Worm (Caenorhabditis elegans): Measurements from ENCODE around the gene mma-1.

Gene mma-1

DNA sequence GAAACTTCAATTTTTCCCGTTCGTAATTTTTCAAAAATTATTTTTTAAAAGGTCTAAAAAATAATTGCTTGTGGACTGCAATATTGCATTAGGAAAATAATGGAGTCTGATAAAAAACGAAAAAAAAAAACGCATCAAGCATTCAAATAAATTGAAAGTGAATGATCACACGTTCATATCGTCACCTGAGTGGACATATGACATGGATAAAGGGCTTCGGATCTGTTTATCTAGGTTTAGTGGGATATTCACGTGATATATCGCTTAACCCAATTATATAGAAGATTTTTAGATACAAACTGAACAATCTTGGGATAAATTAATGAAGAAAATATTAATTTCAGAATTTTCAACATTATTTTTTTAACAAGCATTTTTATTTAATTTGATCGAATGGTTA is 45.3 kb downstream of the mma-1 start:
- TF ChIP-seq ama-1 (optimal IDR thresholded peaks at IDR 0.05) (no peak), pes-1 (GFP tag; IDR thresholded peaks at IDR 0.05) (no peak), tbx-37 (GFP tag; conservative IDR thresholded peaks at IDR 0.05) (no peak), tbx-11 (GFP tag; IDR thresholded peaks at IDR 0.05) (no peak), hmbx-1 (tag; optimal IDR thresholded peaks at IDR 0.05) (no peak), aly-1 (tag; optimal IDR thresholded peaks at IDR 0.05) (no peak), tra-4 (tag; optimal IDR thresholded peaks at IDR 0.05) (no peak), sea-1 (GFP tag; conservative IDR thresholded peaks at IDR 0.05) (no peak), hnd-1 (tag; optimal IDR thresholded peaks at IDR 0.05) (no peak), B0310.2 (tag; optimal IDR thresholded peaks at IDR 0.05) (no peak), hmg-4 (GFP tag; optimal IDR thresholded peaks at IDR 0.05) (no peak), ceh-36 (tag; optimal IDR thresholded peaks at IDR 0.05) (no peak), ets-7 (tag; optimal IDR thresholded peaks at IDR 0.05) (no peak), F13C5.2 (tag; optimal IDR thresholded peaks at IDR 0.05) (no peak)

DNA sequence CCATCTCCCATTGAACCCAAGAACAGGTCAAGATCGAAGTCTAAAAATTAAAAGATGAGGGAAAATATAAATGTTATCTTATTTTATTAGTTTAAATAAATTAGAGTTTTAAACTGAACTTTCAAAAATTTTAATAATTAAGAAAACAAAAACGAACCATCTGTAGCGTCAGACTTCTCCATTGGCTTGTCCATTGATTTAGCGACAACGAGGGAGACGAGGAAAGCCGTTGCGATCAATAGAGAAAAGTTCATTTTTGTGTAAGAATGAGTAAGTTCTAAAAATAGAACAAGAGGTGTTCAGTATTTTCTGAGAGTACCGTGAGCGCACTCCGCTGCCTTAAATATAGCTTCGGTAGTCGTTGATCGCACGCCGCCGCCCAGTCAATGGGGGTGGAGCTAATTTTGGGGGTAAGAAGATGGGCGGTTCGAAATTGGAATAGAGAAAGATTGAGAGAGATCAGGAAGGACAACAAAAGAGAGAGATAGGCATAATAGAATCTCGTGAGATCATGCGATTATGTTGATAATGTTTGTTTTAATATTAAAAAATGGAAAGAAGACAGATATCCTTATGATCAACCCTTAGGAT is 46.0 kb downstream of the mma-1 start, which contains the start of gene F45D3.3:
Gene F45D3.3 (minus strand): TSS at position 350 of the 591 bp plus-strand sequence.
- TF ChIP-seq ceh-36 (tag; optimal IDR thresholded peaks at IDR 0.05): no peak
- no peak for TF ChIP-seq hnd-1 (tag; optimal IDR thresholded peaks at IDR 0.05)
- no peak for TF ChIP-seq flt-1 (GFP tag; IDR thresholded peaks at IDR 0.05)
- TF ChIP-seq hmbx-1 (tag; optimal IDR thresholded peaks at IDR 0.05): no peak
- no peak for TF ChIP-seq tbx-37 (GFP tag; conservative IDR thresholded peaks at IDR 0.05)
- TF ChIP-seq pes-1 (GFP tag; IDR thresholded peaks at IDR 0.05): no peak
- TF ChIP-seq tbx-11 (GFP tag; IDR thresholded peaks at IDR 0.05): no peak
- no peak for TF ChIP-seq ama-1 (optimal IDR thresholded peaks at IDR 0.05)
- no peak for TF ChIP-seq scrt-1 (GFP tag; IDR thresholded peaks at IDR 0.05)
- TF ChIP-seq hmg-4 (GFP tag; optimal IDR thresholded peaks at IDR 0.05): no peak
- TF ChIP-seq aly-1 (tag; optimal IDR thresholded peaks at IDR 0.05): no peak
- TF ChIP-seq tra-4 (tag; optimal IDR thresholded peaks at IDR 0.05): no peak
- no peak for TF ChIP-seq ets-7 (tag; optimal IDR thresholded peaks at IDR 0.05)
- TF ChIP-seq F13C5.2 (tag; optimal IDR thresholded peaks at IDR 0.05): no peak
- no peak for TF ChIP-seq sea-1 (GFP tag; conservative IDR thresholded peaks at IDR 0.05)
- TF ChIP-seq ceh-13 (GFP tag; optimal IDR thresholded peaks at IDR 0.05): no peak
- no peak for TF ChIP-seq B0310.2 (tag; optimal IDR thresholded peaks at IDR 0.05)

DNA sequence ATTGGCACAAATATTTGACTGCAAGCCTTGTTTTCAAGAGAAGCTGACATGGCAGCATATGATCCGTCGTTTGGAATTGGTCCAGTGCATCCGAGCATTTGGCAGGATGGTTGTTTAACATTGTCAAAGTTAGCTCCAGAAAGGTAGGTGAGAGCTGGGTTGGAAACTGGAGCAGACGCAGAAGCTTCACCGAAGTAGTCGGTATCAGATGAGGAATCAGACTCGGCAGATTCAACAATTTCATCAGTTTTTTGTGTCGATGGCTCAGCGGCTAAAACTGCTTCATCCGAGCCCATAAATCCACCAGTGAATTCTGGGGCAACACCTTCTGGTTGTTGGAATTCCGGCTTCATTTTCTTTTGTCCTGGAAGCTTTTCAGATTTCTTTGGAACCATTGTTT is 46.5 kb downstream of the mma-1 start:
- TF ChIP-seq ceh-13 (GFP tag; optimal IDR thresholded peaks at IDR 0.05) (no peak), hmbx-1 (tag; optimal IDR thresholded peaks at IDR 0.05) (no peak), B0310.2 (tag; optimal IDR thresholded peaks at IDR 0.05) (no peak), scrt-1 (GFP tag; IDR thresholded peaks at IDR 0.05) (no peak), tra-4 (tag; optimal IDR thresholded peaks at IDR 0.05) (no peak), flt-1 (GFP tag; IDR thresholded peaks at IDR 0.05) (no peak), ceh-36 (tag; optimal IDR thresholded peaks at IDR 0.05) (no peak), F13C5.2 (tag; optimal IDR thresholded peaks at IDR 0.05) (no peak)

DNA sequence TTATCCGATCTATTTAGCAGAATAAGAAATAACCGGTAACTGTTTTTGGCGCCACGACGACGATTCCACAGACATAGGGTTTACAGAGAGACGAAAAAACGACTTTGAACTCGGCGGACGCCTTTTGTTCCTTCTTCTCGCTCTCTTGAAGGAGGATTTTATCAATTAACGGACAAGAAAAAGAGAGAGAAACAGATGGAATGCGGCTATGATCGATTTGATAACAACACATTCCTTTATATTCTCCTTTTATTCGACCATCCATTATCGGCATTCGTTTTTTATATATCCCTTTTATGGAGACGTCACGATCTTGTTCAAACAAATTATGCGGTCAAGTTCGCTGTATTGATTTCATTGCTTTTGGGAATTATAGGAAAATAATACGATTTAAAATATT is 47.3 kb downstream of the mma-1 start:
- no peak for TF ChIP-seq flt-1 (GFP tag; IDR thresholded peaks at IDR 0.05)
- TF ChIP-seq ama-1 (optimal IDR thresholded peaks at IDR 0.05): no peak
- TF ChIP-seq hnd-1 (tag; optimal IDR thresholded peaks at IDR 0.05): no peak
- no peak for TF ChIP-seq tbx-11 (GFP tag; IDR thresholded peaks at IDR 0.05)
- TF ChIP-seq ets-7 (tag; optimal IDR thresholded peaks at IDR 0.05): no peak
- TF ChIP-seq aly-1 (tag; optimal IDR thresholded peaks at IDR 0.05): no peak
- no peak for TF ChIP-seq tra-4 (tag; optimal IDR thresholded peaks at IDR 0.05)
- TF ChIP-seq tbx-37 (GFP tag; conservative IDR thresholded peaks at IDR 0.05): no peak
- TF ChIP-seq pes-1 (GFP tag; IDR thresholded peaks at IDR 0.05): no peak
- TF ChIP-seq B0310.2 (tag; optimal IDR thresholded peaks at IDR 0.05): no peak
- no peak for TF ChIP-seq hmg-4 (GFP tag; optimal IDR thresholded peaks at IDR 0.05)
- TF ChIP-seq ceh-13 (GFP tag; optimal IDR thresholded peaks at IDR 0.05): no peak
- TF ChIP-seq ceh-36 (tag; optimal IDR thresholded peaks at IDR 0.05): no peak
- TF ChIP-seq hmbx-1 (tag; optimal IDR thresholded peaks at IDR 0.05): no peak
- no peak for TF ChIP-seq scrt-1 (GFP tag; IDR thresholded peaks at IDR 0.05)
- TF ChIP-seq F13C5.2 (tag; optimal IDR thresholded peaks at IDR 0.05): no peak

ce11 chrV:12542683-12543319 is 53.3 kb downstream of the mma-1 start:
- TF ChIP-seq ceh-36 (tag; optimal IDR thresholded peaks at IDR 0.05) (no peak), hmbx-1 (tag; optimal IDR thresholded peaks at IDR 0.05) (no peak), tbx-37 (GFP tag; conservative IDR thresholded peaks at IDR 0.05) (no peak), tra-4 (tag; optimal IDR thresholded peaks at IDR 0.05) (no peak), hmg-4 (GFP tag; optimal IDR thresholded peaks at IDR 0.05) (no peak), scrt-1 (GFP tag; IDR thresholded peaks at IDR 0.05) (no peak), ama-1 (optimal IDR thresholded peaks at IDR 0.05) (no peak), sea-1 (GFP tag; conservative IDR thresholded peaks at IDR 0.05) (no peak), tbx-11 (GFP tag; IDR thresholded peaks at IDR 0.05) (no peak), ets-7 (tag; optimal IDR thresholded peaks at IDR 0.05) (no peak), flt-1 (GFP tag; IDR thresholded peaks at IDR 0.05) (no peak), ceh-13 (GFP tag; optimal IDR thresholded peaks at IDR 0.05) (no peak), aly-1 (tag; optimal IDR thresholded peaks at IDR 0.05) (no peak), pes-1 (GFP tag; IDR thresholded peaks at IDR 0.05) (no peak)
